Worm (Caenorhabditis elegans) whole organism, late embryonic: ENCODE results near the gene wdr-31.

ENCODE experiments used
- C08G9.2 ChIP-seq: sonication (generic microtip); optimal IDR thresholded peaks from 2 replicates; lab custom pipeline; 2016; ENCODE audit warnings: mild to moderate bottlenecking, missing genetic modification characterization, moderate library complexity, missing compliant biosample characterization
- Y22D7AL.16 ChIP-seq: sonication (generic microtip); optimal IDR thresholded peaks from 2 replicates; lab custom pipeline; 2016; ENCODE audit warnings: missing genetic modification characterization, missing compliant biosample characterization
- ceh-22 ChIP-seq: sonication (generic microtip); optimal IDR thresholded peaks from 2 replicates; lab custom pipeline; 2017; ENCODE audit warnings: missing biosample characterization, missing genetic modification characterization
- ceh-24 ChIP-seq: sonication (generic microtip); optimal IDR thresholded peaks from 2 replicates; lab custom pipeline; 2016; ENCODE audit warnings: mild to moderate bottlenecking, missing genetic modification characterization, missing compliant biosample characterization
- ceh-45 ChIP-seq: fragments of 200-800 bp; sonication (Bioruptor generic); IDR thresholded peaks from 2 replicates; pipeline ENCODE4 v1.3.6; 2022; ENCODE audit warnings: missing genetic modification reagents, missing genetic modification characterization, missing compliant biosample characterization
- ceh-48 ChIP-seq: sonication (generic microtip); optimal IDR thresholded peaks from 2 replicates; lab custom pipeline; 2016; ENCODE audit warnings: missing genetic modification characterization, inconsistent platforms, missing compliant biosample characterization
- ceh-6 ChIP-seq: fragments of 200-800 bp; sonication (Bioruptor generic); optimal IDR thresholded peaks from 2 replicates; lab custom pipeline; 2018; ENCODE audit warnings: mild to moderate bottlenecking, missing genetic modification characterization, missing compliant biosample characterization
- che-1 ChIP-seq: sonication (generic microtip); optimal IDR thresholded peaks from 2 replicates; lab custom pipeline; 2016; ENCODE audit warnings: mild to moderate bottlenecking, missing genetic modification characterization, missing compliant biosample characterization
- dve-1 ChIP-seq: sonication (generic microtip); optimal IDR thresholded peaks from 2 replicates; lab custom pipeline; 2017; ENCODE audit warnings: antibody characterized with exemption, mild to moderate bottlenecking, missing genetic modification characterization, missing compliant biosample characterization
- elt-2 ChIP-seq: sonication (generic microtip); optimal IDR thresholded peaks from 2 replicates; lab custom pipeline; 2016; ENCODE audit warnings: missing genetic modification reagents, missing genetic modification characterization, missing compliant biosample characterization
- eyg-1 ChIP-seq: sonication (generic microtip); optimal IDR thresholded peaks from 2 replicates; lab custom pipeline; 2016; ENCODE audit warnings: missing genotype, missing genetic modification characterization, missing compliant biosample characterization
- hlh-13 ChIP-seq: fragments of 200-800 bp; sonication (Bioruptor generic); optimal IDR thresholded peaks from 2 replicates; lab custom pipeline; 2018; ENCODE audit warnings: mild to moderate bottlenecking, missing genetic modification characterization, missing compliant biosample characterization
- hlh-15 ChIP-seq: sonication (generic microtip); optimal IDR thresholded peaks from 2 replicates; lab custom pipeline; 2016; ENCODE audit warnings: missing genetic modification characterization, missing compliant biosample characterization
- hlh-30 ChIP-seq: sonication (generic microtip); optimal IDR thresholded peaks from 2 replicates; lab custom pipeline; 2017; ENCODE audit warnings: antibody characterized with exemption, missing genetic modification characterization, missing compliant biosample characterization; ENCODE audit not compliant: insufficient read depth
- hlh-6 ChIP-seq: sonication (generic microtip); optimal IDR thresholded peaks from 2 replicates; lab custom pipeline; 2016; ENCODE audit warnings: missing genotype, missing genetic modification characterization, missing compliant biosample characterization
- lim-6 ChIP-seq: sonication (generic microtip); optimal IDR thresholded peaks from 2 replicates; lab custom pipeline; 2016; ENCODE audit warnings: missing genetic modification characterization, missing compliant biosample characterization
- nfya-1 ChIP-seq: sonication (generic microtip); optimal IDR thresholded peaks from 2 replicates; lab custom pipeline; 2017; ENCODE audit warnings: missing genetic modification characterization, mild to moderate bottlenecking, missing compliant biosample characterization, antibody characterized with exemption, moderate library complexity
- nhr-11 ChIP-seq: fragments of 150-350 bp; optimal IDR thresholded peaks from 2 replicates; lab custom pipeline; 2014; ENCODE audit warnings: missing biosample characterization, missing genetic modification characterization
- pag-3 ChIP-seq: sonication (generic microtip); optimal IDR thresholded peaks from 2 replicates; lab custom pipeline; 2016; ENCODE audit warnings: missing compliant biosample characterization, missing genetic modification characterization, borderline replicate concordance
- pha-2 ChIP-seq: sonication (generic microtip); optimal IDR thresholded peaks from 2 replicates; lab custom pipeline; 2017; ENCODE audit warnings: mild to moderate bottlenecking, missing genetic modification characterization, missing compliant biosample characterization
- pqm-1 ChIP-seq: sonication (generic microtip); optimal IDR thresholded peaks from 2 replicates; lab custom pipeline; 2016; ENCODE audit warnings: missing genetic modification characterization, missing compliant biosample characterization
- ref-2 ChIP-seq: sonication (generic microtip); optimal IDR thresholded peaks from 2 replicates; lab custom pipeline; 2016; ENCODE audit warnings: missing genetic modification characterization, missing compliant biosample characterization
- rnt-1 ChIP-seq: sonication (generic microtip); optimal IDR thresholded peaks from 2 replicates; lab custom pipeline; 2016; ENCODE audit warnings: missing genetic modification characterization, missing compliant biosample characterization
- sdc-2 ChIP-seq: sonication (generic microtip); optimal IDR thresholded peaks from 2 replicates; lab custom pipeline; 2016; ENCODE audit warnings: missing genotype, missing genetic modification characterization, missing compliant biosample characterization
- sox-4 ChIP-seq: sonication (generic microtip); optimal IDR thresholded peaks from 2 replicates; lab custom pipeline; 2017; ENCODE audit warnings: mild to moderate bottlenecking, missing genetic modification characterization, inconsistent platforms, missing compliant biosample characterization
- tbx-2 ChIP-seq: sonication (generic microtip); optimal IDR thresholded peaks from 2 replicates; lab custom pipeline; 2016; ENCODE audit warnings: missing genetic modification characterization, missing compliant biosample characterization
- ttx-3 ChIP-seq: sonication (generic microtip); optimal IDR thresholded peaks from 2 replicates; lab custom pipeline; 2016; ENCODE audit warnings: missing genetic modification reagents, missing genetic modification characterization, missing compliant biosample characterization
- unc-3 ChIP-seq, 2 experiments: fragments of 200-800 bp in 1 of 2; sonication (Bioruptor generic) in 1 of 2; sonication (generic microtip) in 1 of 2; conservative IDR thresholded peaks in 1 of 2; optimal IDR thresholded peaks in 1 of 2; 2 replicates each; pipeline versions ENCODE4 v1.3.6 to Lab custom; 2016 to 2022; ENCODE audit warnings: missing compliant biosample characterization in 2 of 2, missing genetic modification characterization in 2 of 2, missing genetic modification reagents in 1 of 2
- unc-55 ChIP-seq: sonication (generic microtip); optimal IDR thresholded peaks from 2 replicates; lab custom pipeline; 2017; ENCODE audit warnings: missing biosample characterization, missing genetic modification reagents, missing genetic modification characterization

wdr-31 gene

ce11 chrII:2770788-2771187 is 35.7 kb upstream of the wdr-31 start, which contains the start of gene fbxb-105:
fbxb-105 (minus strand) TSS chrII:2770888.
- TF ChIP-seq nfya-1 (tag; lab: Kevin White, UChicago): no peak
- no peak for TF ChIP-seq hlh-13 (GFP tag; lab: Kevin White, UChicago)
- no peak for TF ChIP-seq tbx-2
- no peak for TF ChIP-seq C08G9.2 (tag; lab: Kevin White, UChicago)
- TF ChIP-seq hlh-6 (tag; lab: Kevin White, UChicago): no peak
- TF ChIP-seq pha-2: no peak
- TF ChIP-seq ttx-3: no peak
- no peak for TF ChIP-seq ref-2 (tag; lab: Kevin White, UChicago)
- TF ChIP-seq ceh-22: no peak
- no peak for TF ChIP-seq sdc-2
- TF ChIP-seq elt-2 (tag; lab: Kevin White, UChicago): no peak
- TF ChIP-seq ceh-24 (tag; lab: Kevin White, UChicago): no peak
- TF ChIP-seq hlh-15 (tag; lab: Kevin White, UChicago): no peak

ce11 chrII:2769021-2769420 is 33.9 kb upstream of the wdr-31 start, which contains the start of gene F08D12.7:
F08D12.7 (minus strand) TSS chrII:2769121.
- TF ChIP-seq ceh-45 (GFP tag; lab: Robert Waterston, UW) (no peak), unc-3 (GFP tag; conservative IDR thresholded peaks at IDR 0.05; lab: Robert Waterston, UW) (no peak), unc-3 (tag; optimal IDR thresholded peaks at IDR 0.05; lab: Kevin White, UChicago) (no peak)

ce11 chrII:2766331-2766730 is 31.2 kb upstream of the wdr-31 start, which contains the start of gene F08D12.15:
F08D12.15 (plus strand) TSS chrII:2766631.
- no peak for TF ChIP-seq lim-6

- TF ChIP-seq unc-55 (GFP tag; lab: Kevin White, UChicago): no peak
- no peak for TF ChIP-seq pha-2
- no peak for TF ChIP-seq pag-3 (tag; lab: Kevin White, UChicago)
- no peak for TF ChIP-seq eyg-1 (tag; lab: Kevin White, UChicago)
- no peak for TF ChIP-seq ceh-48 (tag; lab: Kevin White, UChicago)
- no peak for TF ChIP-seq dve-1 (tag; lab: Kevin White, UChicago)
- TF ChIP-seq, all 69 proteins: peak for 0
These were observed 29.6 kb upstream of the wdr-31 start, which contains the start of gene fbxb-108 for ce11 chrII:2764664-2765063. fbxb-108 (plus strand) TSS chrII:2764964.

- TF ChIP-seq unc-3 (GFP tag; conservative IDR thresholded peaks at IDR 0.05; lab: Robert Waterston, UW) (no peak), unc-3 (tag; optimal IDR thresholded peaks at IDR 0.05; lab: Kevin White, UChicago) (no peak), sdc-2 (no peak), sox-4 (tag; lab: Kevin White, UChicago) (no peak), ref-2 (tag; lab: Kevin White, UChicago) (no peak), tbx-2 (no peak), Y22D7AL.16 (tag; lab: Kevin White, UChicago) (no peak), nfya-1 (tag; lab: Kevin White, UChicago) (no peak), pqm-1 (tag; lab: Kevin White, UChicago) (no peak), ceh-6 (no peak), rnt-1 (tag; lab: Kevin White, UChicago) (no peak), hlh-15 (tag; lab: Kevin White, UChicago) (no peak)
These were observed 27.0 kb upstream of the wdr-31 start, which contains the start of gene fbxb-106 for ce11 chrII:2762108-2762507. fbxb-106 (plus strand) TSS chrII:2762408.

ce11 chrII:2758476-2758875 is 23.4 kb upstream of the wdr-31 start, which contains the start of gene fbxb-107:
fbxb-107 (plus strand) TSS chrII:2758772.
- TF ChIP-seq nhr-11 (tag; lab: Kevin White, UChicago) (no peak), che-1 (no peak), ceh-22 (no peak), ceh-48 (tag; lab: Kevin White, UChicago) (peak; percentile 54), hlh-30 (peak; percentile 72)
